Worm (Caenorhabditis elegans) whole organism, L1 larva: ENCODE measurements around the gene hnd-1.
A peak's percentile ranks its signal among the peaks of the same experiment; 100 is the strongest.

ENCODE experiments used
- C16A3.4 ChIP-seq: fragments of 150-350 bp; optimal IDR thresholded peaks from 2 replicates; lab custom pipeline; 2014; ENCODE audit warnings: missing biosample characterization, missing genetic modification characterization
- C34B4.2 ChIP-seq: sonication (generic microtip); optimal IDR thresholded peaks from 2 replicates; lab custom pipeline; 2017; ENCODE audit warnings: mild to moderate bottlenecking, missing genetic modification characterization, missing compliant biosample characterization
- F16B12.6 ChIP-seq: fragments of 150-350 bp; optimal IDR thresholded peaks from 2 replicates; lab custom pipeline; 2014; ENCODE audit warnings: missing biosample characterization, missing genetic modification characterization
- blmp-1 ChIP-seq: fragments of 150-350 bp; optimal IDR thresholded peaks from 2 replicates; lab custom pipeline; 2014; ENCODE audit warnings: missing biosample characterization, missing genetic modification characterization
- ceh-63 ChIP-seq: fragments of 200-800 bp; sonication (Bioruptor generic); optimal IDR thresholded peaks from 2 replicates; lab custom pipeline; 2018; ENCODE audit warnings: mild to moderate bottlenecking, missing genetic modification characterization, missing compliant biosample characterization
- ceh-8 ChIP-seq: fragments of 200-800 bp; sonication (Bioruptor generic); optimal IDR thresholded peaks from 2 replicates; lab custom pipeline; 2018; ENCODE audit warnings: mild to moderate bottlenecking, missing genetic modification characterization, moderate library complexity, missing compliant biosample characterization
- ceh-82 ChIP-seq, 3 experiments: fragments of 150-350 bp in 1 of 3; sonication (generic microtip) in 2 of 3; optimal IDR thresholded peaks; 2 replicates each; lab custom pipeline; 2014 to 2017; ENCODE audit warnings: missing biosample characterization in 3 of 3, missing genetic modification characterization in 3 of 3
- ceh-88 ChIP-seq: fragments of 200-800 bp; sonication (Bioruptor generic); IDR thresholded peaks from 2 replicates; pipeline ENCODE4 v1.3.6; 2022; ENCODE audit warnings: missing genetic modification characterization, missing compliant biosample characterization
- ceh-90 ChIP-seq: sonication (generic microtip); optimal IDR thresholded peaks from 2 replicates; lab custom pipeline; 2016; ENCODE audit warnings: missing genetic modification characterization, missing compliant biosample characterization
- ces-1 ChIP-seq: fragments of 150-350 bp; optimal IDR thresholded peaks from 2 replicates; lab custom pipeline; 2014; ENCODE audit warnings: missing biosample characterization, missing genetic modification reagents, missing genetic modification characterization
- dsc-1 ChIP-seq: sonication (generic microtip); optimal IDR thresholded peaks from 2 replicates; lab custom pipeline; 2016; ENCODE audit warnings: mild to moderate bottlenecking, missing genetic modification characterization, missing compliant biosample characterization
- efl-1 ChIP-seq, 4 experiments: fragments of 150-350 bp; optimal IDR thresholded peaks in 3 of 4; peaks in 1 of 4; 1 replicate in 1 of 4; 2 replicates in 3 of 4; lab custom pipeline; 2014; ENCODE audit warnings: missing biosample characterization in 2 of 4, missing genetic modification characterization in 2 of 4, missing genetic modification reagents in 2 of 4
- efl-3 ChIP-seq: fragments of 200-800 bp; sonication (Bioruptor generic); optimal IDR thresholded peaks from 2 replicates; lab custom pipeline; 2018; ENCODE audit warnings: mild to moderate bottlenecking, missing genetic modification characterization, missing compliant biosample characterization
- egl-13 ChIP-seq: sonication (generic microtip); optimal IDR thresholded peaks from 2 replicates; lab custom pipeline; 2016; ENCODE audit warnings: missing genotype, missing genetic modification reagents, missing genetic modification characterization, missing compliant biosample characterization
- egl-27 ChIP-seq, 2 experiments: fragments of 150-350 bp in 1 of 2; sonication (generic microtip); optimal IDR thresholded peaks; 3 replicates each; lab custom pipeline; 2017 to 2018; ENCODE audit warnings: missing biosample characterization in 2 of 2, missing genetic modification characterization in 2 of 2, missing genetic modification reagents in 2 of 2
- elt-3 ChIP-seq, 6 experiments: fragments of 150-350 bp in 1 of 6; sonication (generic microtip); optimal IDR thresholded peaks; 2 replicates each; lab custom pipeline; 2017 to 2018; ENCODE audit warnings: missing biosample characterization in 6 of 6, missing genetic modification characterization in 6 of 6, inconsistent platforms in 1 of 6
- fkh-4 ChIP-seq: sonication (generic microtip); optimal IDR thresholded peaks from 2 replicates; lab custom pipeline; 2016; ENCODE audit warnings: missing compliant biosample characterization, missing genetic modification characterization, borderline replicate concordance
- fos-1 ChIP-seq: fragments of 150-350 bp; optimal IDR thresholded peaks from 2 replicates; lab custom pipeline; 2014; ENCODE audit warnings: missing biosample characterization, missing genetic modification characterization
- hpl-2 ChIP-seq: fragments of 150-350 bp; optimal IDR thresholded peaks from 2 replicates; lab custom pipeline; 2014; ENCODE audit warnings: missing biosample characterization, missing genetic modification reagents, missing genetic modification characterization
- irx-1 ChIP-seq: sonication (generic microtip); optimal IDR thresholded peaks from 2 replicates; lab custom pipeline; 2016; ENCODE audit warnings: missing genetic modification characterization, missing compliant biosample characterization
- isw-1 ChIP-seq: fragments of 200-800 bp; sonication (Bioruptor generic); IDR thresholded peaks from 2 replicates; pipeline ENCODE4 v1.3.6; 2022; ENCODE audit warnings: missing genetic modification characterization, missing compliant biosample characterization
- jun-1 ChIP-seq: fragments of 150-350 bp; optimal IDR thresholded peaks from 2 replicates; lab custom pipeline; 2014; ENCODE audit warnings: missing biosample characterization, missing genetic modification reagents, missing genetic modification characterization
- lin-14 ChIP-seq: fragments of 200-800 bp; sonication (Bioruptor generic); optimal IDR thresholded peaks from 2 replicates; lab custom pipeline; 2018; ENCODE audit warnings: mild to moderate bottlenecking, missing genetic modification characterization, moderate library complexity, missing compliant biosample characterization
- lin-35 ChIP-seq, 2 experiments: fragments of 150-350 bp; optimal IDR thresholded peaks; 2 replicates each; lab custom pipeline; 2014; ENCODE audit warnings: missing biosample characterization in 2 of 2, missing genetic modification characterization in 2 of 2, missing genetic modification reagents in 2 of 2
- lir-3 ChIP-seq: sonication (generic microtip); optimal IDR thresholded peaks from 2 replicates; lab custom pipeline; 2016; ENCODE audit warnings: mild to moderate bottlenecking, missing genetic modification characterization, moderate library complexity, missing compliant biosample characterization; ENCODE audit not compliant: poor library complexity
- lsy-2 ChIP-seq, 2 experiments: fragments of 150-350 bp; optimal IDR thresholded peaks; 2 replicates each; lab custom pipeline; 2014; ENCODE audit warnings: missing biosample characterization in 2 of 2, missing genetic modification characterization in 2 of 2
- mab-9 ChIP-seq: fragments of 200-800 bp; sonication (Bioruptor generic); IDR thresholded peaks from 2 replicates; pipeline ENCODE4 v1.3.6; 2022; ENCODE audit warnings: missing genetic modification reagents, missing genetic modification characterization, missing compliant biosample characterization
- mdl-1 ChIP-seq, 2 experiments: fragments of 150-350 bp; optimal IDR thresholded peaks; 2 replicates each; lab custom pipeline; 2014 to 2017; ENCODE audit warnings: missing biosample characterization in 2 of 2, missing genetic modification characterization in 2 of 2, inconsistent platforms in 1 of 2
- mef-2 ChIP-seq: fragments of 150-350 bp; optimal IDR thresholded peaks from 2 replicates; lab custom pipeline; 2014; ENCODE audit warnings: missing biosample characterization, missing genetic modification characterization
- mep-1 ChIP-seq: fragments of 150-350 bp; optimal IDR thresholded peaks from 2 replicates; lab custom pipeline; 2014; ENCODE audit warnings: missing biosample characterization, missing genetic modification characterization
- nhr-12 ChIP-seq: sonication (generic microtip); optimal IDR thresholded peaks from 2 replicates; lab custom pipeline; 2017; ENCODE audit warnings: missing biosample characterization, missing genetic modification characterization
- nhr-19 ChIP-seq: fragments of 200-800 bp; sonication (Bioruptor generic); conservative IDR thresholded peaks from 2 replicates; pipeline ENCODE4 v1.3.6; 2022; ENCODE audit warnings: missing genetic modification characterization, missing compliant biosample characterization
- nhr-20 ChIP-seq: sonication (generic microtip); optimal IDR thresholded peaks from 2 replicates; lab custom pipeline; 2016; ENCODE audit warnings: mild to moderate bottlenecking, missing genetic modification characterization, missing compliant biosample characterization
- nhr-237 ChIP-seq: fragments of 150-350 bp; optimal IDR thresholded peaks from 2 replicates; lab custom pipeline; 2014; ENCODE audit warnings: missing biosample characterization, missing genetic modification characterization
- nhr-71 ChIP-seq: sonication (generic microtip); optimal IDR thresholded peaks from 2 replicates; lab custom pipeline; 2016; ENCODE audit warnings: mild to moderate bottlenecking, missing genetic modification characterization, moderate library complexity, missing compliant biosample characterization
- nhr-77 ChIP-seq: fragments of 150-350 bp; optimal IDR thresholded peaks from 2 replicates; lab custom pipeline; 2014; ENCODE audit warnings: missing biosample characterization, missing genetic modification characterization
- nhr-84 ChIP-seq: sonication (generic microtip); optimal IDR thresholded peaks from 2 replicates; lab custom pipeline; 2017; ENCODE audit warnings: missing biosample characterization, missing genetic modification characterization
- nhr-85 ChIP-seq: sonication (generic microtip); peaks from one replicate; lab custom pipeline; 2016; ENCODE audit warnings: missing genetic modification characterization, inconsistent platforms, missing compliant biosample characterization
- pax-3 ChIP-seq: fragments of 200-800 bp; sonication (Bioruptor generic); optimal IDR thresholded peaks from 2 replicates; lab custom pipeline; 2018; ENCODE audit warnings: mild to moderate bottlenecking, missing genetic modification characterization, moderate library complexity, missing compliant biosample characterization
- skn-1 ChIP-seq: fragments of 150-350 bp; optimal IDR thresholded peaks from 2 replicates; lab custom pipeline; 2014; ENCODE audit warnings: missing biosample characterization, missing genetic modification characterization
- snpc-4 ChIP-seq: fragments of 150-350 bp; optimal IDR thresholded peaks from 2 replicates; lab custom pipeline; 2014; ENCODE audit warnings: missing biosample characterization, missing genetic modification characterization
- snu-23 ChIP-seq: sonication (generic microtip); optimal IDR thresholded peaks from 2 replicates; lab custom pipeline; 2016; ENCODE audit warnings: missing genetic modification characterization, missing compliant biosample characterization
- sox-4 ChIP-seq: sonication (generic microtip); optimal IDR thresholded peaks from 2 replicates; lab custom pipeline; 2016; ENCODE audit warnings: missing genetic modification characterization, missing compliant biosample characterization
- sptf-1 ChIP-seq: fragments of 150-350 bp; optimal IDR thresholded peaks from 2 replicates; lab custom pipeline; 2014; ENCODE audit warnings: missing biosample characterization, missing genetic modification characterization
- sup-37 ChIP-seq: fragments of 200-800 bp; sonication (Bioruptor generic); optimal IDR thresholded peaks from 2 replicates; lab custom pipeline; 2018; ENCODE audit warnings: mild to moderate bottlenecking, missing genetic modification characterization, missing compliant biosample characterization
- swsn-7 ChIP-seq: sonication (generic microtip); optimal IDR thresholded peaks from 2 replicates; lab custom pipeline; 2016; ENCODE audit warnings: missing genetic modification characterization, missing compliant biosample characterization
- tlp-1 ChIP-seq: fragments of 150-350 bp; optimal IDR thresholded peaks from 2 replicates; lab custom pipeline; 2014; ENCODE audit warnings: missing biosample characterization, missing genetic modification characterization
- unc-130 ChIP-seq: fragments of 150-350 bp; optimal IDR thresholded peaks from 2 replicates; lab custom pipeline; 2017; ENCODE audit warnings: missing biosample characterization, missing genetic modification characterization, inconsistent platforms
- unc-30 ChIP-seq: sonication (generic microtip); optimal IDR thresholded peaks from 2 replicates; lab custom pipeline; 2017; ENCODE audit warnings: missing biosample characterization, missing genetic modification characterization
- unc-62 ChIP-seq: fragments of 150-350 bp; optimal IDR thresholded peaks from 2 replicates; lab custom pipeline; 2014; ENCODE audit warnings: missing biosample characterization, missing genetic modification reagents, missing genetic modification characterization
- unc-86 ChIP-seq: sonication (generic microtip); optimal IDR thresholded peaks from 2 replicates; lab custom pipeline; 2016; ENCODE audit warnings: missing genetic modification characterization, missing compliant biosample characterization
- unc-98 ChIP-seq: fragments of 200-800 bp; sonication (Bioruptor generic); IDR thresholded peaks from 2 replicates; pipeline ENCODE4 v1.3.6; 2022; ENCODE audit warnings: missing genetic modification characterization, missing compliant biosample characterization
- vab-15 ChIP-seq: sonication (generic microtip); optimal IDR thresholded peaks from 2 replicates; lab custom pipeline; 2017; ENCODE audit warnings: missing genotype, mild to moderate bottlenecking, missing genetic modification characterization, missing compliant biosample characterization
- xbp-1 ChIP-seq: sonication (generic microtip); optimal IDR thresholded peaks from 2 replicates; lab custom pipeline; 2016; ENCODE audit warnings: missing genetic modification characterization, missing compliant biosample characterization

hnd-1 gene

DNA sequence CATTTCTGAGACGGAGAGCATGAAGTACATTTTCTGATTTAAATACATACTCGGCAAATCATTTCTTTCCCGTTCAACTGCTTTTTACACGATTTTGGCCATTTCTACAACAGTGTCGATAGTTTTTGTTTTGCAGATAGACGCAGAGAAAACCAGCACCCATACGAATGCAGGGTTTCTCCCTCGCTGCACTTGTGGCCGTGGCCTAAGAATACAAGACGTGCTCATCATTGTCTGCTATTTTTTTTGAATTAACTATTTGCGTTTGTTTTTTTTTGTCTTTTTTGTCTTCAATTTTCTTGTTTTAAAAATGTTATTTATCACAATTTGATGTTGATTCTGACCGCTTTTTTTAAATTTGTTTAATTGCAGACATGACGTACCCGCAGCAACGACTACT, 8.7 kb downstream of the hnd-1 start, which contains the start of gene smcl-1:
Gene smcl-1 (plus strand): TSS at position 373 of the 400 bp plus-strand sequence.
- TF ChIP-seq unc-86 (no peak), C16A3.4 (tag; lab: Kevin White, UChicago) (peak; percentile 10), dsc-1 (no peak), snpc-4 (tag; lab: Kevin White, UChicago) (no peak), unc-62 (GFP tag; lab: Kevin White, UChicago) (no peak), pax-3 (tag; lab: Kevin White, UChicago) (no peak), blmp-1 (tag; lab: Kevin White, UChicago) (peak; percentile 55), ceh-8 (no peak), xbp-1 (tag; lab: Kevin White, UChicago) (peak; percentile 24), lin-35 (GFP tag; optimal IDR thresholded peaks at IDR 0.05; lab: Kevin White, UChicago) (peak in 1 of 2 experiments; percentile 10), nhr-20 (tag; lab: Kevin White, UChicago) (peak; percentile 45), ceh-82 (tag; optimal IDR thresholded peaks at IDR 0.05; lab: Kevin White, UChicago) (peak; percentile 10 to 63 (median 17)), lir-3 (tag; lab: Kevin White, UChicago) (peak; percentile 55), F16B12.6 (tag; lab: Kevin White, UChicago) (no peak), lsy-2 (tag; optimal IDR thresholded peaks at IDR 0.05; lab: Kevin White, UChicago) (no peak), nhr-12 (tag; lab: Kevin White, UChicago) (no peak), jun-1 (tag; lab: Kevin White, UChicago) (no peak), tlp-1 (tag; lab: Kevin White, UChicago) (no peak), fos-1 (no peak), ces-1 (no peak), ceh-63 (GFP tag; lab: Kevin White, UChicago) (no peak), egl-13 (tag; lab: Kevin White, UChicago) (no peak), mdl-1 (tag; optimal IDR thresholded peaks at IDR 0.05; lab: Kevin White, UChicago) (peak in 1 of 2 experiments; percentile 28), fkh-4 (tag; lab: Kevin White, UChicago) (peak; percentile 14), nhr-71 (tag; lab: Kevin White, UChicago) (no peak), unc-30 (tag; lab: Kevin White, UChicago) (no peak), nhr-237 (no peak), unc-98 (GFP tag; lab: Robert Waterston, UW) (no peak), efl-3 (GFP tag; lab: Kevin White, UChicago) (no peak), nhr-77 (no peak), unc-130 (tag; lab: Kevin White, UChicago) (peak; percentile 23), elt-3 (tag; optimal IDR thresholded peaks at IDR 0.05; lab: Kevin White, UChicago) (no peak), hpl-2 (GFP tag; lab: Kevin White, UChicago) (no peak), nhr-19 (GFP tag; lab: Robert Waterston, UW) (no peak), mef-2 (tag; lab: Kevin White, UChicago) (no peak), skn-1 (tag; lab: Kevin White, UChicago) (peak; percentile 66), nhr-84 (tag; lab: Kevin White, UChicago) (no peak), sox-4 (tag; lab: Kevin White, UChicago) (no peak), sup-37 (GFP tag; lab: Kevin White, UChicago) (no peak), lin-14 (peak; percentile 85), ceh-90 (tag; lab: Kevin White, UChicago) (no peak), irx-1 (tag; lab: Kevin White, UChicago) (no peak), C34B4.2 (tag; lab: Kevin White, UChicago) (no peak), mep-1 (tag; lab: Kevin White, UChicago) (peak; percentile 8), vab-15 (tag; lab: Kevin White, UChicago) (no peak), sptf-1 (tag; lab: Kevin White, UChicago) (no peak), ceh-88 (GFP tag; lab: Robert Waterston, UW) (no peak), snu-23 (GFP tag; lab: Kevin White, UChicago) (no peak), swsn-7 (tag; lab: Kevin White, UChicago) (peak; percentile 30), isw-1 (GFP tag; lab: Robert Waterston, UW) (no peak), efl-1 (optimal IDR thresholded peaks at IDR 0.05; lab: Kevin White, UChicago) (peak in 1 of 2 experiments; percentile 28), efl-1 (GFP tag; optimal IDR thresholded peaks at IDR 0.05 in 1 of 2; lab: Kevin White, UChicago) (peak in 1 of 2 experiments; percentile 26), nhr-85 (tag; lab: Kevin White, UChicago) (peak; percentile 64), mab-9 (GFP tag; lab: Robert Waterston, UW) (no peak), egl-27 (tag; optimal IDR thresholded peaks at IDR 0.05; lab: Kevin White, UChicago) (no peak)
